Fruit fly (Drosophila melanogaster): ENCODE results near the gene D19A.

Gene D19A

dm6 chr3L:6218517-6219155 is 29.7 kb upstream of the D19A start:
- peak; percentile 61 for TF ChIP-seq gl (tag; optimal IDR thresholded peaks at IDR 0.05)
- TF ChIP-seq CG9948 (tag; optimal IDR thresholded peaks at IDR 0.05) = no peak
- peak; percentile 49 for TF ChIP-seq Pif1A (GFP tag; optimal IDR thresholded peaks at IDR 0.05)
- TF ChIP-seq CG15710 (tag; optimal IDR thresholded peaks at IDR 0.05) = peak; percentile 19
- no peak for TF ChIP-seq fd96Ca (GFP tag; IDR thresholded peaks at IDR 0.05)
- peak; percentile 11 for TF ChIP-seq CG13204 (GFP tag; optimal IDR thresholded peaks at IDR 0.05)
- TF ChIP-seq CG14655 (GFP tag; optimal IDR thresholded peaks at IDR 0.05) = no peak
- no peak for TF ChIP-seq CG10348 (GFP tag; IDR thresholded peaks at IDR 0.05)
- TF ChIP-seq CG17806 (tag; optimal IDR thresholded peaks at IDR 0.05) = no peak
- TF ChIP-seq CG12605 (GFP tag; IDR thresholded peaks at IDR 0.05) = peak; percentile 84
- no peak for TF ChIP-seq CG8301 (tag; optimal IDR thresholded peaks at IDR 0.05)
- TF ChIP-seq D1 (tag; optimal IDR thresholded peaks at IDR 0.05) = no peak
- no peak for TF ChIP-seq rn (GFP tag; IDR thresholded peaks at IDR 0.05)
- TF ChIP-seq CG32121 (GFP tag; IDR thresholded peaks at IDR 0.05) = no peak
- TF ChIP-seq CG4496 (GFP tag; IDR thresholded peaks at IDR 0.05) = peak; percentile 66; the same call in 2 of the 3 replicates
- TF ChIP-seq CG34367 (tag; optimal IDR thresholded peaks at IDR 0.05) = no peak
- peak; percentile 35 for TF ChIP-seq CG8159 (tag; optimal IDR thresholded peaks at IDR 0.05)
- peak; percentile 57 for TF ChIP-seq EcR (GFP tag; optimal IDR thresholded peaks at IDR 0.05)
- TF ChIP-seq Pif1B (GFP tag; optimal IDR thresholded peaks at IDR 0.05) = peak; percentile 49
- peak; percentile 68; the same call in 1 of the 2 replicates for TF ChIP-seq Ets98B (GFP tag; IDR thresholded peaks at IDR 0.05)
- peak; percentile 7 for TF ChIP-seq Snoo (tag; optimal IDR thresholded peaks at IDR 0.05)

- TF ChIP-seq CG32121 (GFP tag; IDR thresholded peaks at IDR 0.05) (no peak; the same call in 1 of the 2 replicates), CG12605 (GFP tag; IDR thresholded peaks at IDR 0.05) (0 out of 2 replicates have a peak, but pooled peaks have one; percentile 23), CG4496 (GFP tag; IDR thresholded peaks at IDR 0.05) (peak; percentile 58; the same call in 1 of the 3 replicates), EcR (GFP tag; optimal IDR thresholded peaks at IDR 0.05) (peak; percentile 14), Ets98B (GFP tag; IDR thresholded peaks at IDR 0.05) (peak; percentile 42; the same call in 1 of the 2 replicates), fd96Ca (GFP tag; IDR thresholded peaks at IDR 0.05) (0 out of 3 replicates have a peak, but pooled peaks have one; percentile 15), Pif1A (GFP tag; optimal IDR thresholded peaks at IDR 0.05) (no peak)
Observed at dm6 chr3L:6217806-6218205, 28.9 kb upstream of the D19A start, which contains the start of gene LanA. Gene LanA, minus strand, starts transcription at chr3L:6218022.

dm6 chr3L:6217212-6217611 is 28.3 kb upstream of the D19A start:
- TF ChIP-seq CG17806 (tag; optimal IDR thresholded peaks at IDR 0.05) (no peak), CG32121 (GFP tag; IDR thresholded peaks at IDR 0.05) (no peak), Pif1B (GFP tag; optimal IDR thresholded peaks at IDR 0.05) (no peak), CG9948 (tag; optimal IDR thresholded peaks at IDR 0.05) (peak; percentile 27), EcR (GFP tag; optimal IDR thresholded peaks at IDR 0.05) (no peak), CG8301 (tag; optimal IDR thresholded peaks at IDR 0.05) (no peak), Pif1A (GFP tag; optimal IDR thresholded peaks at IDR 0.05) (no peak), fd96Ca (GFP tag; IDR thresholded peaks at IDR 0.05) (no peak), CG13204 (GFP tag; optimal IDR thresholded peaks at IDR 0.05) (no peak), CG10348 (GFP tag; IDR thresholded peaks at IDR 0.05) (no peak), Ets98B (GFP tag; IDR thresholded peaks at IDR 0.05) (no peak), CG12605 (GFP tag; IDR thresholded peaks at IDR 0.05) (peak; percentile 37; the same call in 1 of the 2 replicates), gl (tag; optimal IDR thresholded peaks at IDR 0.05) (no peak), CG15710 (tag; optimal IDR thresholded peaks at IDR 0.05) (no peak), CG8159 (tag; optimal IDR thresholded peaks at IDR 0.05) (no peak), Snoo (tag; optimal IDR thresholded peaks at IDR 0.05) (no peak), CG34367 (tag; optimal IDR thresholded peaks at IDR 0.05) (peak; percentile 0), D1 (tag; optimal IDR thresholded peaks at IDR 0.05) (no peak), rn (GFP tag; IDR thresholded peaks at IDR 0.05) (0 out of 2 replicates have a peak, but pooled peaks have one; percentile 15), CG14655 (GFP tag; optimal IDR thresholded peaks at IDR 0.05) (no peak), CG4496 (GFP tag; IDR thresholded peaks at IDR 0.05) (peak; percentile 19; the same call in 1 of the 3 replicates)

- TF ChIP-seq CG17806 (tag; optimal IDR thresholded peaks at IDR 0.05) = no peak
- TF ChIP-seq CG12605 (GFP tag; IDR thresholded peaks at IDR 0.05) = no peak
- TF ChIP-seq D1 (tag; optimal IDR thresholded peaks at IDR 0.05) = no peak
- TF ChIP-seq fd96Ca (GFP tag; IDR thresholded peaks at IDR 0.05) = no peak
- no peak for TF ChIP-seq CG32121 (GFP tag; IDR thresholded peaks at IDR 0.05)
- no peak for TF ChIP-seq Snoo (tag; optimal IDR thresholded peaks at IDR 0.05)
- no peak for TF ChIP-seq CG15710 (tag; optimal IDR thresholded peaks at IDR 0.05)
- TF ChIP-seq CG4496 (GFP tag; IDR thresholded peaks at IDR 0.05) = no peak
- TF ChIP-seq CG8159 (tag; optimal IDR thresholded peaks at IDR 0.05) = no peak
- TF ChIP-seq gl (tag; optimal IDR thresholded peaks at IDR 0.05) = no peak
- TF ChIP-seq Pif1B (GFP tag; optimal IDR thresholded peaks at IDR 0.05) = no peak
- TF ChIP-seq CG9948 (tag; optimal IDR thresholded peaks at IDR 0.05) = no peak
- TF ChIP-seq CG34367 (tag; optimal IDR thresholded peaks at IDR 0.05) = no peak
- TF ChIP-seq CG10348 (GFP tag; IDR thresholded peaks at IDR 0.05) = no peak
- no peak for TF ChIP-seq Pif1A (GFP tag; optimal IDR thresholded peaks at IDR 0.05)
- no peak for TF ChIP-seq CG8301 (tag; optimal IDR thresholded peaks at IDR 0.05)
- no peak for TF ChIP-seq CG14655 (GFP tag; optimal IDR thresholded peaks at IDR 0.05)
- no peak for TF ChIP-seq Ets98B (GFP tag; IDR thresholded peaks at IDR 0.05)
- TF ChIP-seq EcR (GFP tag; optimal IDR thresholded peaks at IDR 0.05) = no peak
- TF ChIP-seq rn (GFP tag; IDR thresholded peaks at IDR 0.05) = no peak
Observed at dm6 chr3L:6216787-6217078, 27.8 kb upstream of the D19A start.

dm6 chr3L:6215976-6216786 is 27.3 kb upstream of the D19A start:
- no peak for TF ChIP-seq CG9948 (tag; optimal IDR thresholded peaks at IDR 0.05)
- peak; percentile 52 for TF ChIP-seq EcR (GFP tag; optimal IDR thresholded peaks at IDR 0.05)
- no peak for TF ChIP-seq rn (GFP tag; IDR thresholded peaks at IDR 0.05)
- TF ChIP-seq CG15710 (tag; optimal IDR thresholded peaks at IDR 0.05) = no peak
- no peak for TF ChIP-seq CG14655 (GFP tag; optimal IDR thresholded peaks at IDR 0.05)
